Fruit fly (Drosophila melanogaster): ENCODE measurements around the gene CG6340.

- TF ChIP-seq cnc (optimal IDR thresholded peaks at IDR 0.05) (no peak), toe (GFP tag; optimal IDR thresholded peaks at IDR 0.05) (no peak), cic (GFP tag; optimal IDR thresholded peaks at IDR 0.05) (no peak), CG33017 (tag; optimal IDR thresholded peaks at IDR 0.05) (no peak), CG7045 (GFP tag; optimal IDR thresholded peaks at IDR 0.05) (no peak), CG12768 (GFP tag; optimal IDR thresholded peaks at IDR 0.05) (no peak), CG14711 (tag; optimal IDR thresholded peaks at IDR 0.05) (no peak), Clk (GFP tag; optimal IDR thresholded peaks at IDR 0.05) (no peak), CG7101 (tag; optimal IDR thresholded peaks at IDR 0.05) (no peak), pad (GFP tag; optimal IDR thresholded peaks at IDR 0.05) (no peak), bab1 (GFP tag; optimal IDR thresholded peaks at IDR 0.05) (no peak), Mnt (GFP tag; optimal IDR thresholded peaks at IDR 0.05) (no peak)
Measured at dm6 chrX:15501706-15502267, 19.6 kb downstream of the CG6340 start.

Measured in whole organism, adult.